Fruit fly (Drosophila melanogaster) whole organism, embryonic: ENCODE results near the gene zetaCOP.

ENCODE experiments used
- Atf3 ChIP-seq: fragments of 200-800 bp; sonication (Bioruptor generic); optimal IDR thresholded peaks from 3 replicates; lab custom pipeline; 2016; ENCODE audit warnings: missing biosample characterization, missing genetic modification characterization
- Blimp-1 ChIP-seq: fragments of 200-800 bp; sonication (Bioruptor generic); optimal IDR thresholded peaks from 3 replicates; lab custom pipeline; 2018; ENCODE audit warnings: missing biosample characterization, missing genetic modification characterization, mild to moderate bottlenecking, moderate library complexity, missing genetic modification reagents
- Bteb2 ChIP-seq: fragments of 200-800 bp; sonication (Bioruptor generic); optimal IDR thresholded peaks from 2 replicates; lab custom pipeline; 2016; ENCODE audit warnings: missing biosample characterization, missing genetic modification characterization
- CG12391 ChIP-seq: fragments of 200-800 bp; sonication (Bioruptor generic); optimal IDR thresholded peaks from 3 replicates; lab custom pipeline; 2018; ENCODE audit warnings: missing biosample characterization, mild to moderate bottlenecking, missing genetic modification characterization, moderate library complexity
- CG12769 ChIP-seq: fragments of 200-800 bp; sonication (Bioruptor generic); optimal IDR thresholded peaks from 2 replicates; lab custom pipeline; 2019; ENCODE audit warnings: missing biosample characterization, mild to moderate bottlenecking, missing genetic modification characterization, moderate library complexity
- CG13296 ChIP-seq: fragments of 200-800 bp; sonication (Bioruptor generic); optimal IDR thresholded peaks from 3 replicates; lab custom pipeline; 2018; ENCODE audit warnings: missing biosample characterization, mild to moderate bottlenecking, missing genetic modification characterization
- CG15601 ChIP-seq: fragments of 200-800 bp; sonication (Bioruptor generic); optimal IDR thresholded peaks from 3 replicates; lab custom pipeline; 2019; ENCODE audit warnings: missing biosample characterization, mild to moderate bottlenecking, missing genetic modification characterization, moderate library complexity
- CG17361 ChIP-seq: fragments of 200-800 bp; sonication (Bioruptor generic); IDR thresholded peaks from 3 replicates; pipeline ENCODE4 v1.3.6; 2022; ENCODE audit warnings: missing biosample characterization, missing genetic modification characterization
- CG17829 ChIP-seq: fragments of 200-800 bp; optimal IDR thresholded peaks from 2 replicates; lab custom pipeline; 2019; ENCODE audit warnings: missing biosample characterization, mild to moderate bottlenecking, missing genetic modification characterization, moderate library complexity
- CG18619 ChIP-seq: fragments of 200-800 bp; sonication (Bioruptor generic); optimal IDR thresholded peaks from 3 replicates; lab custom pipeline; 2017; ENCODE audit warnings: missing biosample characterization, mild to moderate bottlenecking, missing genetic modification characterization
- CG30403 ChIP-seq: fragments of 200-800 bp; sonication (Bioruptor generic); optimal IDR thresholded peaks from 3 replicates; lab custom pipeline; 2016; ENCODE audit warnings: missing biosample characterization, missing genetic modification characterization
- CG32532 ChIP-seq: fragments of 200-800 bp; sonication (Bioruptor generic); IDR thresholded peaks from 2 replicates; pipeline ENCODE4 v1.3.6; 2022; ENCODE audit warnings: missing biosample characterization, missing genetic modification characterization
- CG3407 ChIP-seq: fragments of 200-800 bp; sonication (Bioruptor generic); optimal IDR thresholded peaks from 2 replicates; lab custom pipeline; 2018; ENCODE audit warnings: missing biosample characterization, mild to moderate bottlenecking, missing genetic modification characterization
- CG6813 ChIP-seq: fragments of 200-800 bp; sonication (Bioruptor generic); optimal IDR thresholded peaks from 2 replicates; lab custom pipeline; 2017; ENCODE audit warnings: missing biosample characterization, missing genetic modification characterization, mild to moderate bottlenecking, moderate library complexity, missing genetic modification reagents
- CG8359 ChIP-seq: fragments of 200-800 bp; sonication (Bioruptor generic); optimal IDR thresholded peaks from 2 replicates; lab custom pipeline; 2017; ENCODE audit warnings: missing biosample characterization, mild to moderate bottlenecking, missing genetic modification characterization, borderline replicate concordance
- CG8944 ChIP-seq: fragments of 200-800 bp; sonication (Bioruptor generic); optimal IDR thresholded peaks from 3 replicates; lab custom pipeline; 2016; ENCODE audit warnings: missing biosample characterization, missing genetic modification characterization
- CkIIα-i1 ChIP-seq: fragments of 200-800 bp; sonication (Bioruptor generic); IDR thresholded peaks from 2 replicates; pipeline ENCODE4 v1.3.6; 2022; ENCODE audit warnings: missing biosample characterization, missing genetic modification characterization
- D ChIP-seq, 2 experiments: fragments of 200-800 bp in 1 of 2; fragments of >200 bp in 1 of 2; sonication (Bioruptor generic) in 1 of 2; optimal IDR thresholded peaks; 2 replicates in 1 of 2; 3 replicates in 1 of 2; lab custom pipeline; 2017; ENCODE audit warnings: mild to moderate bottlenecking in 1 of 2, missing biosample characterization in 1 of 2, missing genetic modification characterization in 1 of 2, missing genetic modification reagents in 1 of 2
- Dip2 ChIP-seq: fragments of 200-800 bp; sonication (Bioruptor generic); IDR thresholded peaks from 2 replicates; pipeline ENCODE4 v1.3.6; 2022; ENCODE audit warnings: missing biosample characterization, missing genetic modification characterization
- HLH4C ChIP-seq: fragments of 200-800 bp; sonication (Bioruptor generic); IDR thresholded peaks from 3 replicates; pipeline ENCODE4 v1.3.6; 2022; ENCODE audit warnings: missing biosample characterization, missing genetic modification characterization; ENCODE audit not compliant: partially characterized antibody
- Hsf ChIP-seq: fragments of 200-800 bp; sonication (Bioruptor generic); optimal IDR thresholded peaks from 3 replicates; lab custom pipeline; 2016; ENCODE audit warnings: missing biosample characterization, missing genetic modification characterization
- Myb ChIP-seq: fragments of 200-800 bp; sonication (Bioruptor generic); optimal IDR thresholded peaks from 2 replicates; lab custom pipeline; 2016; ENCODE audit warnings: missing biosample characterization, missing genetic modification characterization
- PHDP ChIP-seq: fragments of 200-800 bp; sonication (Bioruptor generic); optimal IDR thresholded peaks from 3 replicates; lab custom pipeline; 2018; ENCODE audit warnings: missing biosample characterization, mild to moderate bottlenecking, missing genetic modification characterization, moderate library complexity
- Rfx ChIP-seq: fragments of 200-800 bp; sonication (Bioruptor generic); IDR thresholded peaks from 2 replicates; pipeline ENCODE4 v1.3.6; 2022; ENCODE audit warnings: missing biosample characterization, missing genetic modification characterization
- Sry-β ChIP-seq: fragments of 200-800 bp; sonication (Bioruptor generic); optimal IDR thresholded peaks from 2 replicates; lab custom pipeline; 2018; ENCODE audit warnings: missing biosample characterization, mild to moderate bottlenecking, missing genetic modification characterization, moderate library complexity
- Tbp ChIP-seq: fragments of >200 bp; optimal IDR thresholded peaks from 2 replicates; lab custom pipeline; 2018; ENCODE audit warnings: missing biosample characterization, missing genetic modification characterization
- ab ChIP-seq: fragments of 200-800 bp; sonication (Bioruptor generic); optimal IDR thresholded peaks from 2 replicates; lab custom pipeline; 2016; ENCODE audit warnings: missing biosample characterization, missing genetic modification characterization
- ara ChIP-seq: fragments of 200-800 bp; sonication (Bioruptor generic); IDR thresholded peaks from 2 replicates; pipeline ENCODE4 v1.3.6; 2022; ENCODE audit warnings: missing biosample characterization, missing genetic modification characterization
- bsh ChIP-seq, 2 experiments: fragments of 200-800 bp; sonication (Bioruptor generic); optimal IDR thresholded peaks; 2 replicates each; lab custom pipeline; 2017 to 2018; ENCODE audit warnings: mild to moderate bottlenecking in 2 of 2, missing biosample characterization in 2 of 2, missing genetic modification characterization in 2 of 2, moderate library complexity in 1 of 2
- cas ChIP-seq: fragments of 200-800 bp; sonication (Bioruptor generic); IDR thresholded peaks from 2 replicates; pipeline ENCODE4 v1.3.6; 2022; ENCODE audit warnings: missing biosample characterization, missing genetic modification characterization
- caup ChIP-seq: fragments of 200-800 bp; sonication (Bioruptor generic); optimal IDR thresholded peaks from 3 replicates; lab custom pipeline; 2017; ENCODE audit warnings: missing biosample characterization, mild to moderate bottlenecking, missing genetic modification characterization, moderate library complexity; ENCODE audit not compliant: severe bottlenecking
- chinmo ChIP-seq: fragments of 200-800 bp; sonication (Bioruptor generic); IDR thresholded peaks from 4 replicates; pipeline ENCODE4 v1.3.6; 2022; ENCODE audit warnings: missing biosample characterization, missing genetic modification characterization; ENCODE audit not compliant: partially characterized antibody
- ci ChIP-seq: fragments of 200-800 bp; sonication (Bioruptor generic); IDR thresholded peaks from 3 replicates; pipeline ENCODE4 v1.3.6; 2022; ENCODE audit warnings: missing biosample characterization, missing genetic modification characterization
- crol ChIP-seq: fragments of 200-800 bp; sonication (Bioruptor generic); IDR thresholded peaks from 2 replicates; pipeline ENCODE4 v1.3.6; 2022; ENCODE audit warnings: missing biosample characterization, missing genetic modification characterization
- dimm ChIP-seq: fragments of 200-800 bp; sonication (Bioruptor generic); IDR thresholded peaks from 2 replicates; pipeline ENCODE4 v1.3.6; 2022; ENCODE audit warnings: missing biosample characterization, missing genetic modification characterization
- dmrt11E ChIP-seq: fragments of 200-800 bp; sonication (Bioruptor generic); optimal IDR thresholded peaks from 3 replicates; lab custom pipeline; 2018; ENCODE audit warnings: missing biosample characterization, mild to moderate bottlenecking, missing genetic modification characterization, moderate library complexity
- dmrt99B ChIP-seq: fragments of 200-800 bp; sonication (Bioruptor generic); optimal IDR thresholded peaks from 2 replicates; lab custom pipeline; 2018; ENCODE audit warnings: missing biosample characterization, mild to moderate bottlenecking, missing genetic modification characterization, moderate library complexity
- emc ChIP-seq: fragments of 200-800 bp; sonication (Bioruptor generic); optimal IDR thresholded peaks from 2 replicates; lab custom pipeline; 2016; ENCODE audit warnings: missing biosample characterization, missing genetic modification characterization
- ewg ChIP-seq: fragments of 200-800 bp; sonication (Bioruptor generic); optimal IDR thresholded peaks from 3 replicates; lab custom pipeline; 2017; ENCODE audit warnings: mild to moderate bottlenecking, missing biosample characterization, missing genetic modification reagents, missing genetic modification characterization
- hkb ChIP-seq, 2 experiments: fragments of 200-800 bp in 1 of 2; fragments of >200 bp in 1 of 2; sonication (Bioruptor generic) in 1 of 2; IDR thresholded peaks in 1 of 2; optimal IDR thresholded peaks in 1 of 2; 2 replicates each; pipeline versions ENCODE4 v1.3.6 to Lab custom; 2017 to 2022; ENCODE audit warnings: missing biosample characterization in 1 of 2, missing genetic modification characterization in 1 of 2
- insv ChIP-seq, 2 experiments: fragments of 200-800 bp; sonication (Bioruptor generic); optimal IDR thresholded peaks; 3 replicates each; lab custom pipeline; 2016 to 2018; ENCODE audit warnings: missing biosample characterization in 2 of 2, missing genetic modification characterization in 2 of 2
- knrl ChIP-seq: fragments of 200-800 bp; sonication (Bioruptor generic); IDR thresholded peaks from 3 replicates; pipeline ENCODE4 v1.3.6; 2022; ENCODE audit warnings: missing biosample characterization, missing genetic modification characterization; ENCODE audit not compliant: partially characterized antibody
- mld ChIP-seq: fragments of 200-800 bp; sonication (Bioruptor generic); IDR thresholded peaks from 3 replicates; pipeline ENCODE4 v1.3.6; 2022; ENCODE audit warnings: missing biosample characterization, missing genetic modification characterization; ENCODE audit not compliant: partially characterized antibody
- pfk ChIP-seq: fragments of 200-800 bp; sonication (Bioruptor generic); optimal IDR thresholded peaks from 2 replicates; lab custom pipeline; 2018; ENCODE audit warnings: missing biosample characterization, mild to moderate bottlenecking, missing genetic modification characterization, moderate library complexity
- tio ChIP-seq: fragments of 200-800 bp; sonication (Bioruptor generic); optimal IDR thresholded peaks from 2 replicates; lab custom pipeline; 2017; ENCODE audit warnings: missing biosample characterization, missing genetic modification characterization, inconsistent platforms
- trh ChIP-seq: fragments of 200-800 bp; sonication (Bioruptor generic); optimal IDR thresholded peaks from 2 replicates; lab custom pipeline; 2016; ENCODE audit warnings: missing biosample characterization, missing genetic modification characterization
- unpg ChIP-seq: fragments of 200-800 bp; sonication (Bioruptor generic); optimal IDR thresholded peaks from 3 replicates; lab custom pipeline; 2018; ENCODE audit warnings: missing biosample characterization, mild to moderate bottlenecking, missing genetic modification characterization, moderate library complexity
- usp ChIP-seq: fragments of >200 bp; optimal IDR thresholded peaks from 2 replicates; lab custom pipeline; 2017; ENCODE audit warnings: missing biosample characterization, missing genetic modification characterization

zetaCOP gene

dm6 chr3L:16647578-16648113 is 25.7 kb downstream of the zetaCOP start, which contains the start of gene Abl (continued):
- no peak for TF ChIP-seq trh (GFP tag; lab: Kevin White, UChicago)
- TF ChIP-seq CG12769, result peak; percentile 83
- TF ChIP-seq ab (GFP tag; lab: Kevin White, UChicago), result peak; percentile 10
- peak; percentile 36 to 42 for TF ChIP-seq bsh (GFP tag; optimal IDR thresholded peaks at IDR 0.05; lab: Kevin White, UChicago)
- no peak for TF ChIP-seq Atf3
- peak; percentile 62; the same call in 1 of the 3 replicates for TF ChIP-seq mld (GFP tag; lab: Robert Waterston, UW)
- TF ChIP-seq caup (GFP tag; lab: Kevin White, UChicago), result peak; percentile 66
- peak; percentile 96 for TF ChIP-seq chinmo (GFP tag; lab: Robert Waterston, UW)
- peak; percentile 86 to 99 for TF ChIP-seq insv (GFP tag; optimal IDR thresholded peaks at IDR 0.05; lab: Kevin White, UChicago)
- TF ChIP-seq CG12391 (tag; lab: Kevin White, UChicago), result peak; percentile 77
- peak; percentile 15 for TF ChIP-seq CG8359 (GFP tag; lab: Kevin White, UChicago)
- TF ChIP-seq ewg, result peak; percentile 29
- no peak for TF ChIP-seq CG6813 (GFP tag; lab: Kevin White, UChicago)
- peak; percentile 44 for TF ChIP-seq Blimp-1
- TF ChIP-seq CG8944, result peak; percentile 73
- no peak for TF ChIP-seq usp (GFP tag; lab: Kevin White, UChicago)
- TF ChIP-seq CG15601 (tag; lab: Kevin White, UChicago), result peak; percentile 80
- no peak for TF ChIP-seq dimm (GFP tag; lab: Robert Waterston, UW)
- no peak for TF ChIP-seq tio (GFP tag; lab: Kevin White, UChicago)
- TF ChIP-seq HLH4C (GFP tag; lab: Robert Waterston, UW), result peak; percentile 62; the same call in 2 of the 3 replicates
- TF ChIP-seq pfk (GFP tag; lab: Kevin White, UChicago), result no peak
- TF ChIP-seq PHDP (tag; lab: Kevin White, UChicago), result peak; percentile 39
- TF ChIP-seq CG13296, result no peak
- TF ChIP-seq CG18619 (GFP tag; lab: Kevin White, UChicago), result no peak
- TF ChIP-seq dmrt99B (tag; lab: Kevin White, UChicago), result no peak
- peak; percentile 82 for TF ChIP-seq Rfx
- peak; percentile 45 for TF ChIP-seq CG3407 (GFP tag; lab: Kevin White, UChicago)
- peak; percentile 31 for TF ChIP-seq unpg (GFP tag; lab: Kevin White, UChicago)
- peak; percentile 56; the same call in 1 of the 3 replicates for TF ChIP-seq CG17361 (GFP tag; lab: Robert Waterston, UW)
- TF ChIP-seq Tbp (GFP tag; lab: Kevin White, UChicago), result no peak
- TF ChIP-seq CG17829 (tag; lab: Kevin White, UChicago), result peak; percentile 77
- TF ChIP-seq ci, result peak; percentile 76
- peak; percentile 83 for TF ChIP-seq knrl (GFP tag; lab: Robert Waterston, UW)
- 0 out of 2 replicates have a peak, but pooled peaks have one; percentile 21 for TF ChIP-seq cas
- TF ChIP-seq emc (GFP tag; lab: Kevin White, UChicago), result peak; percentile 58
- no peak for TF ChIP-seq dmrt11E (tag; lab: Kevin White, UChicago)
- peak; percentile 73 for TF ChIP-seq Bteb2 (GFP tag; lab: Kevin White, UChicago)
- TF ChIP-seq Hsf (GFP tag; lab: Kevin White, UChicago), result peak; percentile 75
- peak; percentile 26 for TF ChIP-seq hkb (optimal IDR thresholded peaks at IDR 0.05; lab: Kevin White, UChicago)
- peak; percentile 43; the same call in 1 of the 2 replicates for TF ChIP-seq hkb (GFP tag; IDR thresholded peaks at IDR 0.05; lab: Robert Waterston, UW)
- peak; percentile 11 for TF ChIP-seq D (optimal IDR thresholded peaks at IDR 0.05; lab: Kevin White, UChicago)
- no peak for TF ChIP-seq D (GFP tag; optimal IDR thresholded peaks at IDR 0.05; lab: Kevin White, UChicago)
- peak; percentile 97 for TF ChIP-seq Myb (GFP tag; lab: Kevin White, UChicago)
- no peak for TF ChIP-seq Sry-β
- peak; percentile 73 for TF ChIP-seq CG30403 (GFP tag; lab: Kevin White, UChicago)
- peak; percentile 57; the same call in 1 of the 2 replicates for TF ChIP-seq CG32532 (GFP tag; lab: Robert Waterston, UW)
- TF ChIP-seq crol (GFP tag; lab: Robert Waterston, UW), result peak; percentile 61; the same call in 1 of the 2 replicates
- TF ChIP-seq CkIIα-i1, result no peak
- TF ChIP-seq Dip2 (GFP tag; lab: Robert Waterston, UW), result no peak
- TF ChIP-seq ara (GFP tag; lab: Robert Waterston, UW), result no peak
